Worm (Caenorhabditis elegans) whole organism, L3 larva: ENCODE results near the gene ina-1.

Source experiments
- ZK546.5 ChIP-seq: sonication (generic microtip); optimal IDR thresholded peaks from 2 replicates; lab custom pipeline; 2017; ENCODE audit warnings: missing biosample characterization, missing genetic modification characterization
- ama-1 ChIP-seq: fragments of 150-350 bp; optimal IDR thresholded peaks from 2 replicates; lab custom pipeline; 2018
- elt-3 ChIP-seq, 3 experiments: fragments of 150-350 bp in 1 of 3; sonication (generic microtip) in 2 of 3; optimal IDR thresholded peaks; 2 replicates in 2 of 3; 4 replicates in 1 of 3; lab custom pipeline; 2014 to 2017; ENCODE audit warnings: missing biosample characterization in 3 of 3, missing genetic modification characterization in 3 of 3
- nhr-11 ChIP-seq: fragments of 150-350 bp; optimal IDR thresholded peaks from 2 replicates; lab custom pipeline; 2014; ENCODE audit warnings: missing biosample characterization, missing genetic modification characterization
- nhr-12 ChIP-seq: fragments of 150-350 bp; optimal IDR thresholded peaks from 2 replicates; lab custom pipeline; 2014; ENCODE audit warnings: missing biosample characterization, missing genetic modification characterization
- nhr-28 ChIP-seq: fragments of 150-350 bp; optimal IDR thresholded peaks from 2 replicates; lab custom pipeline; 2014; ENCODE audit warnings: missing biosample characterization, missing genetic modification characterization
- nhr-76 ChIP-seq: fragments of 150-350 bp; sonication (generic microtip); optimal IDR thresholded peaks from 5 replicates; lab custom pipeline; 2014; ENCODE audit warnings: missing biosample characterization, missing genetic modification characterization
- nhr-77 ChIP-seq: fragments of 150-350 bp; optimal IDR thresholded peaks from 2 replicates; lab custom pipeline; 2014; ENCODE audit warnings: missing biosample characterization, missing genetic modification characterization
- snpc-4 ChIP-seq: fragments of 150-350 bp; optimal IDR thresholded peaks from 2 replicates; lab custom pipeline; 2014; ENCODE audit warnings: missing biosample characterization, missing genetic modification characterization
- unc-39 ChIP-seq: sonication (generic microtip); optimal IDR thresholded peaks from 4 replicates; lab custom pipeline; 2017; ENCODE audit warnings: missing biosample characterization, missing genetic modification characterization
- zag-1 ChIP-seq: fragments of 150-350 bp; optimal IDR thresholded peaks from 2 replicates; lab custom pipeline; 2014; ENCODE audit warnings: missing biosample characterization, missing genetic modification characterization
- ztf-11 ChIP-seq: fragments of 150-350 bp; optimal IDR thresholded peaks from 2 replicates; lab custom pipeline; 2014; ENCODE audit warnings: missing biosample characterization, missing genetic modification characterization

ce11 chrIII:9143911-9144310 is 28.7 kb downstream of the ina-1 start, which contains the start of gene ZK512.11:
- TF ChIP-seq ZK546.5 (no peak), nhr-12 (no peak), ztf-11 (tag; lab: Kevin White, UChicago) (no peak), unc-39 (no peak), nhr-77 (tag; lab: Kevin White, UChicago) (no peak), zag-1 (no peak), nhr-11 (tag; lab: Kevin White, UChicago) (no peak), snpc-4 (tag; lab: Kevin White, UChicago) (no peak), nhr-28 (no peak), nhr-76 (no peak), ama-1 (lab: Kevin White, UChicago) (no peak), elt-3 (tag; optimal IDR thresholded peaks at IDR 0.05; lab: Kevin White, UChicago) (no peak)
